Worm (Caenorhabditis elegans): Measurements from ENCODE around the gene F59F5.3.

The F59F5.3 gene

DNA sequence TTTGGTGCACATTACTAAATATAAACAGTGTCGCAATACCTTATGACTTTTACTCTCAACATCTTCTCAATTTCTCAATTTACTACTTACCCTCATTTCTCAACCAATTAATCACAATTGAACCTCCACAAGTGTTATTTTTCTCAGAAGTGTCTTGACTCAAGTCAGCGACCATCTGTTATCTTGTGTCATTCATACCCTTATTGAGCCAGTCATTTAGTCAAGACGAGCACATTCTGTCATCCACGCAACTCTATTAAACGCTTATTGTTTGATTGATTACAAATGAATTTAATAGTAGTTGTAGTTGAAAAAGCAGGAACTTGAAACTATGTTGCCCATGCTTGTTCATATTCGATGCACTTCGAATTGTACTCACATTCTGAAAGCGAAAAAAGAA, 38.8 kb downstream of the F59F5.3 start:
- TF ChIP-seq tab-1 (GFP tag; IDR thresholded peaks at IDR 0.05) (no peak), ref-1 (GFP tag; conservative IDR thresholded peaks at IDR 0.05) (no peak), klf-2 (GFP tag; conservative IDR thresholded peaks at IDR 0.05) (no peak), med-1 (GFP tag; optimal IDR thresholded peaks at IDR 0.05; ENCODE audit: insufficient read depth) (no peak), ztf-23 (GFP tag; IDR thresholded peaks at IDR 0.05) (no peak), ztf-29 (GFP tag; IDR thresholded peaks at IDR 0.05) (no peak), cog-1 (tag; optimal IDR thresholded peaks at IDR 0.05) (no peak), T22C8.4 (GFP tag; IDR thresholded peaks at IDR 0.05) (no peak), flt-1 (GFP tag; IDR thresholded peaks at IDR 0.05) (no peak)

- TF ChIP-seq cog-1 (tag; optimal IDR thresholded peaks at IDR 0.05) (no peak), ref-1 (GFP tag; conservative IDR thresholded peaks at IDR 0.05) (no peak)
Observed at ce11 chrX:10499590-10499989, 42.6 kb downstream of the F59F5.3 start, which contains the start of gene vab-3. Gene vab-3, plus strand, starts transcription at chrX:10499890.

DNA sequence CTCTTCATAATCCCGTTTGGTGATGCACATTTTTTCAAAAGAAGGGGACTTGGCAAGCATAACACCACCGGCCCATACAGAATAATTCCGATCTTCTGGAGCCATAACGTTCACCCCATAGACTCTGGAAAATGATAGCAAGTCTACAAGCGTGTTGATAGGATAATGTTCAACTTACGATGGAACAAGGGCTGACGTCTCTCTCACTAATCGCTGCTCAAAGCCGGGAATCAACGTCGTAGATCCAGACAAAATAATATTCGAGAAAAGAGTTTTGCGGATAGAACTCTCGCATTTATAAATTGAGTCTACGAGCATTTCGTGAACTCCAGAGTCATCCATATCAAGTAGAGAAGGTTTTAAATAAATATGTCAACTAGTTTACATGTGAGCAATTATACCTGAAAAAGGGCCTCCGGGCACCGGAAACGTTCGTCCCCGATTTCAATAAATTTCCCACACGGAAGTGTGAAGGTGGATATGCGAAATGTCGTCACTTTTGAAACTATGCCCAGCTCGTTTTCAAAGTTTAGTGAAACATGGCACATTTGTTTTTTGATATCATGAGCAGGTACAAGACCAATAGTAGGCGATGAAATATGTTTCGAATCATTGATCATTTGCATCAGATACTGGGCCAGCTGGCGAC, 50.2 kb downstream of the F59F5.3 start:
- no peak for TF ChIP-seq ztf-29 (GFP tag; IDR thresholded peaks at IDR 0.05)

ce11 chrX:10491044-10491443, 51.2 kb downstream of the F59F5.3 start, which contains the start of gene C33D3.5:
Gene C33D3.5, plus strand, starts transcription at chrX:10491344.
- no peak for TF ChIP-seq tab-1 (GFP tag; IDR thresholded peaks at IDR 0.05)
- TF ChIP-seq ztf-23 (GFP tag; IDR thresholded peaks at IDR 0.05): no peak
- TF ChIP-seq klf-2 (GFP tag; conservative IDR thresholded peaks at IDR 0.05): no peak
- TF ChIP-seq ref-1 (GFP tag; conservative IDR thresholded peaks at IDR 0.05): no peak
- TF ChIP-seq cog-1 (tag; optimal IDR thresholded peaks at IDR 0.05): no peak
- no peak for TF ChIP-seq med-1 (GFP tag; optimal IDR thresholded peaks at IDR 0.05; ENCODE audit: insufficient read depth)
- no peak for TF ChIP-seq ztf-29 (GFP tag; IDR thresholded peaks at IDR 0.05)
- no peak for TF ChIP-seq flt-1 (GFP tag; IDR thresholded peaks at IDR 0.05)
- TF ChIP-seq T22C8.4 (GFP tag; IDR thresholded peaks at IDR 0.05): no peak

- TF ChIP-seq T22C8.4 (GFP tag; IDR thresholded peaks at IDR 0.05): no peak
- TF ChIP-seq cog-1 (tag; optimal IDR thresholded peaks at IDR 0.05): no peak
- TF ChIP-seq ref-1 (GFP tag; conservative IDR thresholded peaks at IDR 0.05): no peak
- TF ChIP-seq klf-2 (GFP tag; conservative IDR thresholded peaks at IDR 0.05): no peak
- TF ChIP-seq ztf-29 (GFP tag; IDR thresholded peaks at IDR 0.05): no peak
- no peak for TF ChIP-seq ztf-23 (GFP tag; IDR thresholded peaks at IDR 0.05)
- TF ChIP-seq flt-1 (GFP tag; IDR thresholded peaks at IDR 0.05): no peak
- TF ChIP-seq tab-1 (GFP tag; IDR thresholded peaks at IDR 0.05): no peak
- no peak for TF ChIP-seq med-1 (GFP tag; optimal IDR thresholded peaks at IDR 0.05; ENCODE audit: insufficient read depth)
Observed at ce11 chrX:10488763-10489162, 53.5 kb downstream of the F59F5.3 start, which contains the start of gene C33D3.4. Gene C33D3.4, plus strand, starts transcription at chrX:10489063.
